Worm (Caenorhabditis elegans): ENCODE results near the gene col-111.
A peak's percentile ranks its signal among the peaks of the same experiment; 100 is the strongest.

col-111 gene

DNA sequence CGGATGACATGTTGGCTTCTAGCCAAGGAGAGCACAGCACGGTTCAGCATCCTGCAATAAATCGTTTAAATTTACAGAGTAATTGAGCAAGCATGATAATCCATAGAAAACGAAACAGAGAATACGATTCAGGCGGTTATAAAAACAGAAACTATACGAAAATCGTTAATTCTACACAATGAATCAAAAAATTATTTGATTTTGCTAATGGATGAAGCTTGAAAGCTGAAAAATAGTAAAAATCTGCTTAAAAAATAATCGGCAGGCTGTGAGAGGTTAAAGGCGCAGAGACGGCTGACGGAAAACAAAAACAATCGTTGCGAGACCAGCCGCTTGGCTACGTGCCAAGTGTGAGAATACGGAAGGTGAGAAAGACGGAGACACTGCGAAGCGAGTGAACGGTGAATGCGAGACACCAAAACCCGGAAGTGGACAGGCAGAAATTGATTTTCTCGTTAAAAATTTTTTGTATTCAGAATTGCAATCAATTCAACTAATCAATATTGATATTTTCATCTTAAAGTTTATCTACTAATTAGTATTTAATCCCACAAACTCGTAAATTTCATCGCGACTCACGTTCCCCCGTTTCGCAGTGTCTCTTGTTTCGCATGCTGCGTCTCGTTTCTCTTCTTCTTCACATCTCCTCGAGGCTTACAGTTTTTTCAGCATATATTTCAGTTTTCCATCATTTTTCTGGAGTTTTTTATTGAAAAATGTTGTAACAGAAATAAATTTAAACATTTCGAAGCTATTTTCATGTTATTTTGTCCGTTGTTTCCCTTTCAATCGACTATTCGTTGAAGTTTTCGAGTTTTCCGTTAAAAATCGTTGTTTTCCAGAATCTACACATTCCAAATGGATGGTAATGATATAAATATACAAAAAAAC, 2.6 kb upstream of the col-111 start, which contains the start of the genes F29B9.11 and jmjd-1.2:
Gene F29B9.11 (minus strand): TSS at position 51 of the 891 bp plus-strand sequence.
Gene jmjd-1.2 (plus strand): TSS at position 841 of the 891 bp plus-strand sequence.
- no peak for TF ChIP-seq alr-1 (tag; optimal IDR thresholded peaks at IDR 0.05)
- peak; percentile 93 for TF ChIP-seq sem-4 (tag; optimal IDR thresholded peaks at IDR 0.05)
- peak; percentile 2 for TF ChIP-seq mbf-1 (tag; optimal IDR thresholded peaks at IDR 0.05)
- peak; percentile 93 for TF ChIP-seq lin-13 (GFP tag; optimal IDR thresholded peaks at IDR 0.05)
- peak; percentile 87 to 95 for TF ChIP-seq lsy-2 (tag; optimal IDR thresholded peaks at IDR 0.05)
- TF ChIP-seq C34F6.9 (tag; optimal IDR thresholded peaks at IDR 0.05) = peak; percentile 97
- TF ChIP-seq crh-2 (tag; optimal IDR thresholded peaks at IDR 0.05) = peak; percentile 95
- peak in 1 of 2 experiments; percentile 51 for TF ChIP-seq mdl-1 (tag; optimal IDR thresholded peaks at IDR 0.05)
- TF ChIP-seq mab-5 (tag; optimal IDR thresholded peaks at IDR 0.05) = peak; percentile 82
- TF ChIP-seq ceh-82 (tag; optimal IDR thresholded peaks at IDR 0.05) = no peak
- no peak for TF ChIP-seq dmd-4 (tag; optimal IDR thresholded peaks at IDR 0.05)
- peak; percentile 88 for TF ChIP-seq nhr-25 (tag; optimal IDR thresholded peaks at IDR 0.05)
- TF ChIP-seq lin-39 (tag; optimal IDR thresholded peaks at IDR 0.05) = no peak
- peak; percentile 72 for TF ChIP-seq ZK546.5 (tag; optimal IDR thresholded peaks at IDR 0.05)
- TF ChIP-seq elt-3 (tag; optimal IDR thresholded peaks at IDR 0.05) = no peak
- no peak for TF ChIP-seq ztf-1 (GFP tag; conservative IDR thresholded peaks at IDR 0.05)
- peak; percentile 75 for TF ChIP-seq blmp-1 (tag; optimal IDR thresholded peaks at IDR 0.05; ENCODE audit: insufficient read depth)
- TF ChIP-seq peb-1 (tag; optimal IDR thresholded peaks at IDR 0.05) = no peak
- peak; percentile 72 for TF ChIP-seq fos-1 (tag; optimal IDR thresholded peaks at IDR 0.05)
- peak; percentile 68 for TF ChIP-seq zag-1 (tag; optimal IDR thresholded peaks at IDR 0.05)
- TF ChIP-seq snpc-4 (tag; optimal IDR thresholded peaks at IDR 0.05) = peak; percentile 78
- TF ChIP-seq nhr-129 (tag; optimal IDR thresholded peaks at IDR 0.05) = peak; percentile 84
- TF ChIP-seq unc-62 (GFP tag; optimal IDR thresholded peaks at IDR 0.05) = peak; percentile 10
- peak; percentile 89 for TF ChIP-seq nhr-21 (tag; optimal IDR thresholded peaks at IDR 0.05)
- peak; percentile 54 for TF ChIP-seq ceh-16 (tag; optimal IDR thresholded peaks at IDR 0.05)
- TF ChIP-seq Y55F3AM.14 (GFP tag; optimal IDR thresholded peaks at IDR 0.05) = peak; percentile 74
- peak; percentile 91 for TF ChIP-seq lin-11 (tag; optimal IDR thresholded peaks at IDR 0.05)
- TF ChIP-seq skn-1 (tag; optimal IDR thresholded peaks at IDR 0.05) = no peak
- peak; percentile 92 for TF ChIP-seq F13H6.1 (tag; optimal IDR thresholded peaks at IDR 0.05)
- TF ChIP-seq nhr-23 (tag; optimal IDR thresholded peaks at IDR 0.05) = no peak
- TF ChIP-seq ama-1 (optimal IDR thresholded peaks at IDR 0.05) = no peak
- TF ChIP-seq nhr-77 (tag; optimal IDR thresholded peaks at IDR 0.05) = peak; percentile 39
- TF ChIP-seq nhr-12 (tag; optimal IDR thresholded peaks at IDR 0.05) = no peak
- TF ChIP-seq gmeb-1 (tag; optimal IDR thresholded peaks at IDR 0.05) = peak; percentile 79
- TF ChIP-seq nhr-11 (tag; optimal IDR thresholded peaks at IDR 0.05) = no peak
- no peak for TF ChIP-seq aly-2 (tag; optimal IDR thresholded peaks at IDR 0.05)
- peak; percentile 55 for TF ChIP-seq nhr-6 (tag; optimal IDR thresholded peaks at IDR 0.05)
- no peak for TF ChIP-seq unc-39 (tag; optimal IDR thresholded peaks at IDR 0.05)
- peak; percentile 98 for TF ChIP-seq sma-3 (GFP tag; optimal IDR thresholded peaks at IDR 0.05)
- TF ChIP-seq elt-1 (tag; optimal IDR thresholded peaks at IDR 0.05) = no peak
- TF ChIP-seq sma-9 (GFP tag; optimal IDR thresholded peaks at IDR 0.05) = peak; percentile 88
- no peak for TF ChIP-seq sma-9 (tag; optimal IDR thresholded peaks at IDR 0.05)
- TF ChIP-seq nhr-237 (tag; optimal IDR thresholded peaks at IDR 0.05) = peak; percentile 73
- peak; percentile 78 for TF ChIP-seq egl-27 (tag; optimal IDR thresholded peaks at IDR 0.05)
- peak; percentile 76 for TF ChIP-seq ztf-4 (tag; optimal IDR thresholded peaks at IDR 0.05)
- TF ChIP-seq R02D3.7 (tag; optimal IDR thresholded peaks at IDR 0.05) = peak; percentile 47
- peak; percentile 89 for TF ChIP-seq unc-55 (GFP tag; optimal IDR thresholded peaks at IDR 0.05)
- no peak for TF ChIP-seq ztf-11 (tag; optimal IDR thresholded peaks at IDR 0.05)
- peak; percentile 30 for TF ChIP-seq nhr-10 (tag; optimal IDR thresholded peaks at IDR 0.05)

All from whole organism, L2 larva.